Fruit fly (Drosophila melanogaster) whole organism, embryonic: ENCODE results near the gene MFS18.
A peak's percentile ranks its signal among the peaks of the same experiment; 100 is the strongest.

ENCODE experiments used
- Atf-2 ChIP-seq: fragments of 200-800 bp; sonication (Bioruptor generic); optimal IDR thresholded peaks from 2 replicates; lab custom pipeline; 2016; ENCODE audit warnings: missing biosample characterization, missing genetic modification characterization
- B-H1 ChIP-seq: fragments of 200-800 bp; sonication (Bioruptor generic); IDR thresholded peaks from 3 replicates; pipeline ENCODE4 v1.3.6; 2022; ENCODE audit warnings: missing biosample characterization, missing genetic modification characterization
- CG10366 ChIP-seq: fragments of 200-800 bp; sonication (Bioruptor generic); IDR thresholded peaks from 2 replicates; pipeline ENCODE4 v1.3.6; 2022; ENCODE audit warnings: missing biosample characterization, missing genetic modification characterization
- CG10654 ChIP-seq: fragments of 200-800 bp; sonication (Bioruptor generic); optimal IDR thresholded peaks from 2 replicates; lab custom pipeline; 2016; ENCODE audit warnings: missing biosample characterization, missing genetic modification characterization
- CG11093 ChIP-seq: fragments of 200-800 bp; sonication (Bioruptor generic); IDR thresholded peaks from 3 replicates; pipeline ENCODE4 v1.3.6; 2022; ENCODE audit warnings: missing biosample characterization, missing genetic modification characterization
- CG11247 ChIP-seq: fragments of 200-800 bp; sonication (Bioruptor generic); IDR thresholded peaks from 2 replicates; pipeline ENCODE4 v1.3.6; 2022; ENCODE audit warnings: missing biosample characterization, missing genetic modification characterization
- CG12219 ChIP-seq: fragments of 200-800 bp; sonication (Bioruptor generic); optimal IDR thresholded peaks from 3 replicates; lab custom pipeline; 2018; ENCODE audit warnings: missing biosample characterization, mild to moderate bottlenecking, missing genetic modification characterization
- CG13624 ChIP-seq: fragments of 200-800 bp; sonication (Bioruptor generic); optimal IDR thresholded peaks from 2 replicates; lab custom pipeline; 2016; ENCODE audit warnings: missing biosample characterization, missing genetic modification characterization
- CG17829 ChIP-seq: fragments of 200-800 bp; optimal IDR thresholded peaks from 2 replicates; lab custom pipeline; 2019; ENCODE audit warnings: missing biosample characterization, mild to moderate bottlenecking, missing genetic modification characterization, moderate library complexity
- CG2678 ChIP-seq: fragments of 200-800 bp; sonication (Bioruptor generic); optimal IDR thresholded peaks from 3 replicates; lab custom pipeline; 2019; ENCODE audit warnings: missing biosample characterization, mild to moderate bottlenecking, missing genetic modification characterization, moderate library complexity
- CG30020 ChIP-seq: fragments of 200-800 bp; optimal IDR thresholded peaks from 2 replicates; lab custom pipeline; 2019; ENCODE audit warnings: missing biosample characterization, mild to moderate bottlenecking, missing genetic modification characterization, moderate library complexity
- CG30403 ChIP-seq: fragments of 200-800 bp; sonication (Bioruptor generic); optimal IDR thresholded peaks from 3 replicates; lab custom pipeline; 2016; ENCODE audit warnings: missing biosample characterization, missing genetic modification characterization
- CG3065 ChIP-seq: fragments of 200-800 bp; sonication (Bioruptor generic); optimal IDR thresholded peaks from 2 replicates; lab custom pipeline; 2016; ENCODE audit warnings: missing biosample characterization, missing genetic modification characterization
- CG3163 ChIP-seq: fragments of 200-800 bp; sonication (Bioruptor generic); optimal IDR thresholded peaks from 3 replicates; lab custom pipeline; 2016; ENCODE audit warnings: missing biosample characterization, missing genetic modification characterization
- CG34376 ChIP-seq: fragments of 200-800 bp; sonication (Bioruptor generic); optimal IDR thresholded peaks from 2 replicates; lab custom pipeline; 2018; ENCODE audit warnings: missing biosample characterization, mild to moderate bottlenecking, missing genetic modification characterization
- CG3726 ChIP-seq: fragments of 200-800 bp; sonication (Bioruptor generic); IDR thresholded peaks from 3 replicates; pipeline ENCODE4, ENCODE4 v1.3.6; 2022; ENCODE audit warnings: missing biosample characterization, missing genetic modification characterization
- CG4282 ChIP-seq: fragments of 200-800 bp; sonication (Bioruptor generic); optimal IDR thresholded peaks from 2 replicates; lab custom pipeline; 2016; ENCODE audit warnings: missing biosample characterization, missing genetic modification characterization
- CG6765 ChIP-seq: fragments of 200-800 bp; sonication (Bioruptor generic); optimal IDR thresholded peaks from 3 replicates; lab custom pipeline; 2017; ENCODE audit warnings: missing biosample characterization, mild to moderate bottlenecking, missing genetic modification characterization
- CkIIα-i1 ChIP-seq: fragments of 200-800 bp; sonication (Bioruptor generic); IDR thresholded peaks from 2 replicates; pipeline ENCODE4 v1.3.6; 2022; ENCODE audit warnings: missing biosample characterization, missing genetic modification characterization
- Dp ChIP-seq: fragments of 200-800 bp; sonication (Bioruptor generic); optimal IDR thresholded peaks from 2 replicates; lab custom pipeline; 2018; ENCODE audit warnings: missing biosample characterization, mild to moderate bottlenecking, missing genetic modification characterization, moderate library complexity
- Ets65A ChIP-seq: fragments of 200-800 bp; sonication (Bioruptor generic); peaks from one replicate; lab custom pipeline; 2016; ENCODE audit warnings: missing biosample characterization, missing genetic modification characterization
- HLH54F ChIP-seq: fragments of 200-800 bp; sonication (Bioruptor generic); optimal IDR thresholded peaks from 3 replicates; lab custom pipeline; 2016; ENCODE audit warnings: missing biosample characterization, missing genetic modification characterization
- Hey ChIP-seq: fragments of 200-800 bp; sonication (Bioruptor generic); optimal IDR thresholded peaks from 3 replicates; lab custom pipeline; 2018; ENCODE audit warnings: missing biosample characterization, mild to moderate bottlenecking, missing genetic modification characterization
- HmgZ ChIP-seq: fragments of 200-800 bp; sonication (Bioruptor generic); optimal IDR thresholded peaks from 2 replicates; lab custom pipeline; 2018; ENCODE audit warnings: missing biosample characterization, mild to moderate bottlenecking, missing genetic modification characterization
- Hr3 ChIP-seq: fragments of 200-800 bp; sonication (Bioruptor generic); optimal IDR thresholded peaks from 3 replicates; lab custom pipeline; 2016; ENCODE audit warnings: missing biosample characterization, missing genetic modification characterization
- Kr ChIP-seq: fragments of 200-800 bp; sonication (Bioruptor generic); optimal IDR thresholded peaks from 2 replicates; lab custom pipeline; 2017; ENCODE audit warnings: missing biosample characterization, mild to moderate bottlenecking, missing genetic modification characterization
- NC2β ChIP-seq: fragments of 200-800 bp; sonication (Bioruptor generic); optimal IDR thresholded peaks from 2 replicates; lab custom pipeline; 2016; ENCODE audit warnings: missing biosample characterization, missing genetic modification characterization
- PHDP ChIP-seq: fragments of 200-800 bp; sonication (Bioruptor generic); optimal IDR thresholded peaks from 3 replicates; lab custom pipeline; 2018; ENCODE audit warnings: missing biosample characterization, mild to moderate bottlenecking, missing genetic modification characterization, moderate library complexity
- Rx ChIP-seq: fragments of 200-800 bp; sonication (Bioruptor generic); IDR thresholded peaks from 2 replicates; pipeline ENCODE4 v1.3.6; 2022; ENCODE audit warnings: missing biosample characterization, missing genetic modification characterization
- Trl ChIP-seq, 3 experiments: fragments of >200 bp in 2 of 3; fragments of 200-800 bp in 1 of 3; sonication (Bioruptor generic) in 1 of 3; optimal IDR thresholded peaks; 2 replicates in 1 of 3; 3 replicates in 2 of 3; lab custom pipeline; 2016 to 2017; ENCODE audit warnings: missing biosample characterization in 1 of 3, missing genetic modification characterization in 1 of 3
- Xrp1 ChIP-seq: fragments of 200-800 bp; sonication (Bioruptor generic); IDR thresholded peaks from 2 replicates; pipeline ENCODE4 v1.3.6; 2022; ENCODE audit warnings: missing biosample characterization, missing genetic modification characterization
- YL-1 ChIP-seq: fragments of 200-800 bp; sonication (Bioruptor generic); optimal IDR thresholded peaks from 3 replicates; lab custom pipeline; 2017; ENCODE audit warnings: missing biosample characterization, mild to moderate bottlenecking, missing genetic modification characterization
- bcd ChIP-seq: fragments of 200-800 bp; sonication (Bioruptor generic); optimal IDR thresholded peaks from 2 replicates; lab custom pipeline; 2017; ENCODE audit warnings: missing biosample characterization, mild to moderate bottlenecking, missing genetic modification characterization
- cad ChIP-seq: fragments of >200 bp; optimal IDR thresholded peaks from 2 replicates; lab custom pipeline; 2017; ENCODE audit warnings: missing biosample characterization, missing genetic modification characterization
- cato ChIP-seq: fragments of 200-800 bp; sonication (Bioruptor generic); optimal IDR thresholded peaks from 2 replicates; lab custom pipeline; 2016; ENCODE audit warnings: missing biosample characterization, missing genetic modification characterization, borderline replicate concordance
- caup ChIP-seq: fragments of 200-800 bp; sonication (Bioruptor generic); optimal IDR thresholded peaks from 3 replicates; lab custom pipeline; 2017; ENCODE audit warnings: missing biosample characterization, mild to moderate bottlenecking, missing genetic modification characterization, moderate library complexity; ENCODE audit not compliant: severe bottlenecking
- ci ChIP-seq: fragments of 200-800 bp; sonication (Bioruptor generic); IDR thresholded peaks from 3 replicates; pipeline ENCODE4 v1.3.6; 2022; ENCODE audit warnings: missing biosample characterization, missing genetic modification characterization
- ewg ChIP-seq: fragments of 200-800 bp; sonication (Bioruptor generic); optimal IDR thresholded peaks from 3 replicates; lab custom pipeline; 2017; ENCODE audit warnings: mild to moderate bottlenecking, missing biosample characterization, missing genetic modification reagents, missing genetic modification characterization
- gsb-n ChIP-seq: fragments of 200-800 bp; sonication (Bioruptor generic); optimal IDR thresholded peaks from 3 replicates; lab custom pipeline; 2018; ENCODE audit warnings: missing biosample characterization, mild to moderate bottlenecking, missing genetic modification characterization
- lilli ChIP-seq: fragments of 200-800 bp; sonication (Bioruptor generic); optimal IDR thresholded peaks from 3 replicates; lab custom pipeline; 2016; ENCODE audit warnings: missing biosample characterization, missing genetic modification characterization
- pros ChIP-seq: fragments of 200-800 bp; sonication (Bioruptor generic); optimal IDR thresholded peaks from 3 replicates; lab custom pipeline; 2019; ENCODE audit warnings: missing biosample characterization, mild to moderate bottlenecking, missing genetic modification characterization, moderate library complexity
- run ChIP-seq: fragments of 200-800 bp; sonication (Bioruptor generic); optimal IDR thresholded peaks from 3 replicates; lab custom pipeline; 2018; ENCODE audit warnings: missing biosample characterization, mild to moderate bottlenecking, missing genetic modification characterization
- salm ChIP-seq: fragments of 200-800 bp; sonication (Bioruptor generic); optimal IDR thresholded peaks from 2 replicates; lab custom pipeline; 2018; ENCODE audit warnings: missing biosample characterization, mild to moderate bottlenecking, missing genetic modification characterization
- sisA ChIP-seq: fragments of 200-800 bp; sonication (Bioruptor generic); IDR thresholded peaks from 2 replicates; pipeline ENCODE4 v1.3.6; 2022; ENCODE audit warnings: missing biosample characterization, missing genetic modification characterization
- sr ChIP-seq: fragments of 200-800 bp; sonication (Bioruptor generic); IDR thresholded peaks from 3 replicates; pipeline ENCODE4 v1.3.6; 2022; ENCODE audit warnings: missing biosample characterization, missing genetic modification characterization
- unpg ChIP-seq: fragments of 200-800 bp; sonication (Bioruptor generic); optimal IDR thresholded peaks from 3 replicates; lab custom pipeline; 2018; ENCODE audit warnings: missing biosample characterization, mild to moderate bottlenecking, missing genetic modification characterization, moderate library complexity
- vnd ChIP-seq: fragments of 200-800 bp; sonication (Bioruptor generic); IDR thresholded peaks from 3 replicates; pipeline ENCODE4 v1.3.6; 2022; ENCODE audit warnings: missing biosample characterization, missing genetic modification characterization; ENCODE audit not compliant: partially characterized antibody
- z ChIP-seq: fragments of 200-800 bp; sonication (Bioruptor generic); IDR thresholded peaks from 3 replicates; pipeline ENCODE4 v1.3.6; 2022; ENCODE audit warnings: missing biosample characterization, missing genetic modification characterization

Gene MFS18

dm6 chr2L:4459543-4459942 lies 11.1 kb upstream of the MFS18 start, which contains the start of the genes mRpL27 and CG15435 (continued):
- TF ChIP-seq Dp (GFP tag; lab: Kevin White, UChicago) (peak; percentile 13), CG2678 (peak; percentile 53), CG17829 (tag; lab: Kevin White, UChicago) (peak; percentile 59), CG30403 (peak; percentile 54), gsb-n (tag; lab: Kevin White, UChicago) (peak; percentile 29), bcd (GFP tag; lab: Kevin White, UChicago) (peak; percentile 58), CG12219 (GFP tag; lab: Kevin White, UChicago) (peak; percentile 2), Trl (optimal IDR thresholded peaks at IDR 0.05; lab: Kevin White, UChicago) (no peak), Trl (GFP tag; optimal IDR thresholded peaks at IDR 0.05; lab: Kevin White, UChicago) (no peak), B-H1 (no peak), Hr3 (GFP tag; lab: Kevin White, UChicago) (peak; percentile 42), lilli (GFP tag; lab: Kevin White, UChicago) (peak; percentile 49), HLH54F (peak; percentile 32), cato (peak; percentile 11), cad (GFP tag; lab: Kevin White, UChicago) (no peak), ewg (GFP tag; lab: Kevin White, UChicago) (peak; percentile 24), YL-1 (GFP tag; lab: Kevin White, UChicago) (peak; percentile 75), sr (GFP tag; lab: Robert Waterston, UW) (0 out of 3 replicates have a peak, but pooled peaks have one; percentile 22)

DNA sequence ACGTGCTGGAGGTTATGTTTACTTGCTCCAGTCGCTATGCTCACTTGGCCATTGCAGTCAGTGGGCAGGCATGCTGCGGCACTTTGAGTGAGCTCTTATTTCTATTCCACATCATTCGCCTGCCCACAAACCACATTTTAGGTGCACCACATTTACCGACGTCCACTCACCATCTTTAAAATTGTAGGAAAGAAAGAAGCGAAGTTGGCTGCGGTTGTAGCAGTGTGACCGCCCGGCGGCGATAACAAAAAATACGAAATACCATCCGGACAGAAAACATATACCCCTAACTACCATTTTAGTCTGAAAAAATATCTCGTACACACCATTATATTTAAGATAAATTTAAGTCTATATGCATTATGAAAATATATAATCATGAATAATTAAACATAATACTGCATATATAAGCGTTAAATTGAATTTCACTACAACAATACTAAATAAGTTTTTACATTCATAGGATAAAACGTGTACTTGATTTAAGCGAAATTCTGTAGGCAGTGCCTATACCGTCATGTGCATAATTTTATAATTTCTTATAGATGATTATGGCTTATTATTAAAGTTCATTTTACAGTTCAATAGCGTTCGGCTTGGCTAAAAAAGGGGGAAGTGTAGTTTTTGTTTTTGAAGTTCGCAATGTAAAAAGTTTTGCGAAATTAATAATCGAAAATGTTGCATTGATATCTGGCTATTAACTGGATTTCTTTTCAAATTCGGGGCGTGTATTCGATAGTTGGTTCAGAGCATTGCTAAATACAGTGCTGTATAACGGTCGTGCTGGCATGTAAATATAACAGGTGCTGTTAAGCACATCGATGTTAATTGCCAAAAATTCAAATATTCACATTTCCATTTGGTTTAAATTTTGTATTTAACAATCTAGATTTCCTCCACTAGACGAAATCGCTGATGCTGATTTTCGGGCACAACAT lies 10.0 kb upstream of the MFS18 start, which contains the start of gene RpL27A:
TSS of gene RpL27A (minus strand) at position 246 of the 938 bp plus-strand sequence.
- TF ChIP-seq HmgZ (tag; lab: Kevin White, UChicago) (peak; percentile 75), CG10366 (GFP tag; lab: Robert Waterston, UW) (peak; percentile 73), Rx (peak; percentile 80), CG6765 (GFP tag; lab: Kevin White, UChicago) (peak; percentile 84), CG3726 (GFP tag; lab: Robert Waterston, UW) (0 out of 3 replicates have a peak, but pooled peaks have one; percentile 44), z (GFP tag; lab: Robert Waterston, UW) (no peak), Kr (GFP tag; lab: Kevin White, UChicago) (no peak), caup (GFP tag; lab: Kevin White, UChicago) (peak; percentile 94), CG34376 (GFP tag; lab: Kevin White, UChicago) (peak; percentile 90), CG11247 (GFP tag; lab: Robert Waterston, UW) (peak; percentile 81), bcd (GFP tag; lab: Kevin White, UChicago) (peak; percentile 85), CG3163 (GFP tag; lab: Kevin White, UChicago) (peak; percentile 58), run (peak; percentile 32), CG4282 (GFP tag; lab: Kevin White, UChicago) (no peak), CG10654 (GFP tag; lab: Kevin White, UChicago) (peak; percentile 34), Ets65A (GFP tag; lab: Kevin White, UChicago) (peak; percentile 96), pros (GFP tag; lab: Kevin White, UChicago) (peak; percentile 16), CG13624 (GFP tag; lab: Kevin White, UChicago) (peak; percentile 48), ci (GFP tag; lab: Robert Waterston, UW) (peak; percentile 97), unpg (GFP tag; lab: Kevin White, UChicago) (peak; percentile 68), sisA (GFP tag; lab: Robert Waterston, UW) (peak; percentile 54; the same call in 1 of the 2 replicates), Atf-2 (GFP tag; lab: Kevin White, UChicago) (peak; percentile 60), NC2β (peak; percentile 92), CkIIα-i1 (GFP tag; lab: Robert Waterston, UW) (peak; percentile 60; the same call in 1 of the 2 replicates), Hey (tag; lab: Kevin White, UChicago) (peak; percentile 82), vnd (peak; percentile 47; the same call in 1 of the 3 replicates), CG3065 (GFP tag; lab: Kevin White, UChicago) (peak; percentile 28), PHDP (tag; lab: Kevin White, UChicago) (peak; percentile 81), CG11093 (no peak), Xrp1 (GFP tag; lab: Robert Waterston, UW) (peak; percentile 30; the same call in 1 of the 2 replicates), CG30020 (tag; lab: Kevin White, UChicago) (peak; percentile 94), salm (tag; lab: Kevin White, UChicago) (peak; percentile 51)
